Fruit fly (Drosophila melanogaster) whole organism, embryonic: Measurements from ENCODE around the gene Kdm3.

Experiments
- BEAF-32 ChIP-seq: fragments of 200-800 bp; sonication (Bioruptor generic); optimal IDR thresholded peaks from 3 replicates; lab custom pipeline; 2017; ENCODE audit warnings: missing biosample characterization, missing genetic modification characterization, mild to moderate bottlenecking, moderate library complexity, missing genetic modification reagents
- Bdp1 ChIP-seq: fragments of 200-800 bp; sonication (Bioruptor generic); optimal IDR thresholded peaks from 3 replicates; lab custom pipeline; 2016; ENCODE audit warnings: missing biosample characterization, missing genetic modification characterization
- Bteb2 ChIP-seq: fragments of 200-800 bp; sonication (Bioruptor generic); optimal IDR thresholded peaks from 2 replicates; lab custom pipeline; 2016; ENCODE audit warnings: missing biosample characterization, missing genetic modification characterization
- CG1024 ChIP-seq: fragments of 200-800 bp; sonication (Bioruptor generic); IDR thresholded peaks from 2 replicates; pipeline ENCODE4 v1.3.6; 2022; ENCODE audit warnings: missing biosample characterization, missing genetic modification characterization
- CG10979 ChIP-seq: fragments of 200-800 bp; sonication (Bioruptor generic); optimal IDR thresholded peaks from 2 replicates; lab custom pipeline; 2018; ENCODE audit warnings: missing biosample characterization, mild to moderate bottlenecking, missing genetic modification characterization, moderate library complexity
- CG12219 ChIP-seq: fragments of 200-800 bp; sonication (Bioruptor generic); optimal IDR thresholded peaks from 3 replicates; lab custom pipeline; 2018; ENCODE audit warnings: missing biosample characterization, mild to moderate bottlenecking, missing genetic modification characterization
- CG13123 ChIP-seq: fragments of 200-800 bp; sonication (Bioruptor generic); optimal IDR thresholded peaks from 2 replicates; lab custom pipeline; 2016; ENCODE audit warnings: missing biosample characterization, missing genetic modification characterization
- CG14710 ChIP-seq: fragments of 200-800 bp; sonication (Bioruptor generic); optimal IDR thresholded peaks from 3 replicates; lab custom pipeline; 2019; ENCODE audit warnings: missing biosample characterization, mild to moderate bottlenecking, missing genetic modification characterization, moderate library complexity
- CG14860 ChIP-seq: fragments of 200-800 bp; sonication (Bioruptor generic); IDR thresholded peaks from 3 replicates; pipeline ENCODE4 v1.3.6; 2022; ENCODE audit warnings: missing biosample characterization, missing genetic modification characterization; ENCODE audit not compliant: partially characterized antibody
- CG17829 ChIP-seq: fragments of 200-800 bp; optimal IDR thresholded peaks from 2 replicates; lab custom pipeline; 2019; ENCODE audit warnings: missing biosample characterization, mild to moderate bottlenecking, missing genetic modification characterization, moderate library complexity
- CG18599 ChIP-seq: fragments of 200-800 bp; sonication (Bioruptor generic); optimal IDR thresholded peaks from 3 replicates; lab custom pipeline; 2017; ENCODE audit warnings: missing biosample characterization, missing genetic modification characterization, mild to moderate bottlenecking, moderate library complexity, missing genetic modification reagents
- CG2116 ChIP-seq: fragments of 200-800 bp; sonication (Bioruptor generic); optimal IDR thresholded peaks from 3 replicates; lab custom pipeline; 2018; ENCODE audit warnings: missing biosample characterization, mild to moderate bottlenecking, missing genetic modification characterization
- CG2199 ChIP-seq: fragments of 200-800 bp; sonication (Bioruptor generic); IDR thresholded peaks from 3 replicates; pipeline ENCODE4 v1.3.6; 2022; ENCODE audit warnings: missing biosample characterization, missing genetic modification characterization
- CG31388 ChIP-seq: fragments of 200-800 bp; sonication (Bioruptor generic); optimal IDR thresholded peaks from 2 replicates; lab custom pipeline; 2016; ENCODE audit warnings: missing biosample characterization, missing genetic modification characterization
- CG32772 ChIP-seq: fragments of 200-800 bp; sonication (Bioruptor generic); IDR thresholded peaks from 2 replicates; pipeline ENCODE4 v1.3.6; 2022; ENCODE audit warnings: missing biosample characterization, missing genetic modification characterization
- CG33213 ChIP-seq: fragments of 200-800 bp; sonication (Bioruptor generic); optimal IDR thresholded peaks from 3 replicates; lab custom pipeline; 2016; ENCODE audit warnings: missing biosample characterization, missing genetic modification characterization
- CG6654 ChIP-seq: fragments of 200-800 bp; sonication (Bioruptor generic); optimal IDR thresholded peaks from 2 replicates; lab custom pipeline; 2017; ENCODE audit warnings: missing biosample characterization, mild to moderate bottlenecking, missing genetic modification characterization
- CG8944 ChIP-seq: fragments of 200-800 bp; sonication (Bioruptor generic); optimal IDR thresholded peaks from 3 replicates; lab custom pipeline; 2016; ENCODE audit warnings: missing biosample characterization, missing genetic modification characterization
- CG9817 ChIP-seq: fragments of 200-800 bp; sonication (Bioruptor generic); optimal IDR thresholded peaks from 2 replicates; lab custom pipeline; 2018; ENCODE audit warnings: missing biosample characterization, mild to moderate bottlenecking, missing genetic modification characterization, moderate library complexity
- CG9876 ChIP-seq: fragments of 200-800 bp; sonication (Bioruptor generic); optimal IDR thresholded peaks from 2 replicates; lab custom pipeline; 2016; ENCODE audit warnings: missing biosample characterization, missing genetic modification characterization
- CHES-1-like ChIP-seq: fragments of 200-800 bp; sonication (Bioruptor generic); optimal IDR thresholded peaks from 2 replicates; lab custom pipeline; 2016; ENCODE audit warnings: missing biosample characterization, missing genetic modification characterization
- Chrac-16 ChIP-seq: fragments of 200-800 bp; sonication (Bioruptor generic); optimal IDR thresholded peaks from 3 replicates; lab custom pipeline; 2016; ENCODE audit warnings: missing biosample characterization, missing genetic modification characterization
- Deaf1 ChIP-seq: fragments of 200-800 bp; optimal IDR thresholded peaks from 3 replicates; lab custom pipeline; 2019; ENCODE audit warnings: missing biosample characterization, mild to moderate bottlenecking, missing genetic modification characterization, moderate library complexity
- Doc2 ChIP-seq: fragments of 200-800 bp; sonication (Bioruptor generic); IDR thresholded peaks from 2 replicates; pipeline ENCODE4 v1.3.6; 2022; ENCODE audit warnings: missing biosample characterization, missing genetic modification characterization
- Doc3 ChIP-seq: fragments of 200-800 bp; sonication (Bioruptor generic); IDR thresholded peaks from 3 replicates; pipeline ENCODE4 v1.3.6; 2022; ENCODE audit warnings: missing biosample characterization, missing genetic modification characterization; ENCODE audit not compliant: partially characterized antibody
- H15 ChIP-seq: fragments of 200-800 bp; sonication (Bioruptor generic); IDR thresholded peaks from 3 replicates; pipeline ENCODE4 v1.3.6; 2022; ENCODE audit warnings: missing biosample characterization, missing genetic modification characterization
- HLH54F ChIP-seq: fragments of 200-800 bp; sonication (Bioruptor generic); optimal IDR thresholded peaks from 3 replicates; lab custom pipeline; 2016; ENCODE audit warnings: missing biosample characterization, missing genetic modification characterization
- Hr39 ChIP-seq: fragments of >200 bp; optimal IDR thresholded peaks from 2 replicates; lab custom pipeline; 2017
- Jarid2 ChIP-seq: fragments of 200-800 bp; sonication (Bioruptor generic); optimal IDR thresholded peaks from 3 replicates; lab custom pipeline; 2017; ENCODE audit warnings: mild to moderate bottlenecking, missing biosample characterization, missing genetic modification reagents, missing genetic modification characterization
- Mes4 ChIP-seq: fragments of 200-800 bp; sonication (Bioruptor generic); optimal IDR thresholded peaks from 2 replicates; lab custom pipeline; 2016; ENCODE audit warnings: missing biosample characterization, missing genetic modification characterization
- Myb ChIP-seq: fragments of 200-800 bp; sonication (Bioruptor generic); optimal IDR thresholded peaks from 2 replicates; lab custom pipeline; 2016; ENCODE audit warnings: missing biosample characterization, missing genetic modification characterization
- PHDP ChIP-seq: fragments of 200-800 bp; sonication (Bioruptor generic); optimal IDR thresholded peaks from 3 replicates; lab custom pipeline; 2018; ENCODE audit warnings: missing biosample characterization, mild to moderate bottlenecking, missing genetic modification characterization, moderate library complexity
- TFAM ChIP-seq: fragments of 200-800 bp; sonication (Bioruptor generic); optimal IDR thresholded peaks from 2 replicates; lab custom pipeline; 2017; ENCODE audit warnings: missing biosample characterization, missing genetic modification characterization, inconsistent platforms
- Tbp ChIP-seq: fragments of >200 bp; optimal IDR thresholded peaks from 2 replicates; lab custom pipeline; 2018; ENCODE audit warnings: missing biosample characterization, missing genetic modification characterization
- amos ChIP-seq: fragments of 200-800 bp; sonication (Bioruptor generic); IDR thresholded peaks from 2 replicates; pipeline ENCODE4 v1.3.6; 2022; ENCODE audit warnings: missing biosample characterization, missing genetic modification characterization; ENCODE audit not compliant: partially characterized antibody
- bab2 ChIP-seq: fragments of 200-800 bp; sonication (Bioruptor generic); optimal IDR thresholded peaks from 2 replicates; lab custom pipeline; 2016; ENCODE audit warnings: missing biosample characterization, missing genetic modification characterization
- cas ChIP-seq: fragments of 200-800 bp; sonication (Bioruptor generic); IDR thresholded peaks from 2 replicates; pipeline ENCODE4 v1.3.6; 2022; ENCODE audit warnings: missing biosample characterization, missing genetic modification characterization
- dimm ChIP-seq: fragments of 200-800 bp; sonication (Bioruptor generic); IDR thresholded peaks from 2 replicates; pipeline ENCODE4 v1.3.6; 2022; ENCODE audit warnings: missing biosample characterization, missing genetic modification characterization
- fd64A ChIP-seq: fragments of 200-800 bp; sonication (Bioruptor generic); optimal IDR thresholded peaks from 3 replicates; lab custom pipeline; 2018; ENCODE audit warnings: missing biosample characterization, mild to moderate bottlenecking, missing genetic modification characterization
- gfzf ChIP-seq: fragments of 200-800 bp; sonication (Bioruptor generic); optimal IDR thresholded peaks from 2 replicates; lab custom pipeline; 2016; ENCODE audit warnings: missing biosample characterization, mild to moderate bottlenecking, missing genetic modification characterization, moderate library complexity
- ind ChIP-seq: fragments of 200-800 bp; sonication (Bioruptor generic); optimal IDR thresholded peaks from 3 replicates; lab custom pipeline; 2016; ENCODE audit warnings: missing biosample characterization, missing genetic modification characterization
- kah ChIP-seq: fragments of 200-800 bp; sonication (Bioruptor generic); optimal IDR thresholded peaks from 2 replicates; lab custom pipeline; 2018; ENCODE audit warnings: missing biosample characterization, mild to moderate bottlenecking, missing genetic modification characterization
- kni ChIP-seq: fragments of 200-800 bp; sonication (Bioruptor generic); optimal IDR thresholded peaks from 3 replicates; lab custom pipeline; 2017; ENCODE audit warnings: mild to moderate bottlenecking, missing biosample characterization, missing genetic modification reagents, missing genetic modification characterization
- lab ChIP-seq: fragments of 200-800 bp; sonication (Bioruptor generic); optimal IDR thresholded peaks from 3 replicates; lab custom pipeline; 2017; ENCODE audit warnings: missing biosample characterization, missing genetic modification characterization, mild to moderate bottlenecking, moderate library complexity, missing genetic modification reagents
- row ChIP-seq: fragments of 200-800 bp; sonication (Bioruptor generic); IDR thresholded peaks from 3 replicates; pipeline ENCODE4 v1.3.6; 2022; ENCODE audit warnings: missing biosample characterization, missing genetic modification characterization
- run ChIP-seq: fragments of 200-800 bp; sonication (Bioruptor generic); optimal IDR thresholded peaks from 3 replicates; lab custom pipeline; 2018; ENCODE audit warnings: missing biosample characterization, mild to moderate bottlenecking, missing genetic modification characterization
- seq ChIP-seq: fragments of 200-800 bp; sonication (Bioruptor generic); IDR thresholded peaks from 2 replicates; pipeline ENCODE4 v1.3.6; 2022; ENCODE audit warnings: missing biosample characterization, missing genetic modification characterization
- sima ChIP-seq: fragments of 200-800 bp; sonication (Bioruptor generic); optimal IDR thresholded peaks from 2 replicates; lab custom pipeline; 2016; ENCODE audit warnings: missing biosample characterization, missing genetic modification characterization
- sob ChIP-seq: fragments of 200-800 bp; sonication (Bioruptor generic); IDR thresholded peaks from 2 replicates; pipeline ENCODE4 v1.3.6; 2022; ENCODE audit warnings: missing biosample characterization, missing genetic modification characterization
- wor ChIP-seq: fragments of 200-800 bp; sonication (Bioruptor generic); IDR thresholded peaks from 2 replicates; pipeline ENCODE4 v1.3.6; 2022; ENCODE audit warnings: missing biosample characterization, missing genetic modification characterization
- zfh1 ChIP-seq: fragments of 200-800 bp; sonication (Bioruptor generic); IDR thresholded peaks from 3 replicates; pipeline ENCODE4 v1.3.6; 2022; ENCODE audit warnings: missing biosample characterization, missing genetic modification characterization

Kdm3 gene

DNA sequence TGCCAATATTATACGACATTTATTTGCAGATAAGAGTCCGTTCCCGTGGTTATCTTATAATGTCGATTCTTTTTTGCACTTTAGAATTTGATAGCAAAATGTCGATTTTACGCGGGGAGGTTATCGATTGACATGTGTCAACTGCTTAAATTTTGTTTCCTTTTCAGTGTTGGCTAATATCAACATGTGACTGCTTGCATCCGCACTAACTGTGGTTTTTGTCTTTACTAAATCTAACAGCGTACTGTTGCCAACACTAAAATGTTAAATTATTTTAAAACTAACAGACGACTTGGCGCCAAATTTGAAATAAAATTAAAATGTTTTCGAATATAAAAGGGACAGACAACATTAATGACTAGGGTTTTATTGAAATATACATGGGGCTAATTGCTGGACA lies 19.1 kb upstream of the Kdm3 start (continued):
- TF ChIP-seq Bteb2 (GFP tag; lab: Kevin White, UChicago) (peak; percentile 81), seq (GFP tag; lab: Robert Waterston, UW) (no peak), Hr39 (lab: Kevin White, UChicago) (no peak), CG8944 (peak; percentile 80), CG13123 (GFP tag; lab: Kevin White, UChicago) (peak; percentile 54), Myb (GFP tag; lab: Kevin White, UChicago) (peak; percentile 86), ind (GFP tag; lab: Kevin White, UChicago) (peak; percentile 75), HLH54F (GFP tag; lab: Kevin White, UChicago) (peak; percentile 88), lab (GFP tag; lab: Kevin White, UChicago) (peak; percentile 70), PHDP (peak; percentile 58), sima (peak; percentile 64), Bdp1 (GFP tag; lab: Kevin White, UChicago) (peak; percentile 55), amos (GFP tag; lab: Robert Waterston, UW) (peak; percentile 66; the same call in 1 of the 2 replicates), CG18599 (peak; percentile 75), TFAM (GFP tag; lab: Kevin White, UChicago) (no peak), CG17829 (tag; lab: Kevin White, UChicago) (peak; percentile 80), row (GFP tag; lab: Robert Waterston, UW) (peak; percentile 9; the same call in 1 of the 3 replicates), dimm (GFP tag; lab: Robert Waterston, UW) (no peak), H15 (GFP tag; lab: Robert Waterston, UW) (peak; percentile 55; the same call in 1 of the 3 replicates), CG14710 (tag; lab: Kevin White, UChicago) (peak; percentile 86), CG2116 (GFP tag; lab: Kevin White, UChicago) (peak; percentile 81), Mes4 (GFP tag; lab: Kevin White, UChicago) (peak; percentile 46), Doc3 (GFP tag; lab: Robert Waterston, UW) (no peak), Tbp (GFP tag; lab: Kevin White, UChicago) (no peak), kni (GFP tag; lab: Kevin White, UChicago) (no peak), fd64A (GFP tag; lab: Kevin White, UChicago) (no peak), wor (no peak), cas (GFP tag; lab: Robert Waterston, UW) (peak; percentile 54; the same call in 1 of the 2 replicates), CG12219 (GFP tag; lab: Kevin White, UChicago) (no peak), CG10979 (peak; percentile 12), Deaf1 (tag; lab: Kevin White, UChicago) (peak; percentile 22), sob (peak; percentile 85), CG2199 (GFP tag; lab: Robert Waterston, UW) (no peak), gfzf (peak; percentile 54), run (tag; lab: Kevin White, UChicago) (peak; percentile 9), BEAF-32 (peak; percentile 58), Jarid2 (GFP tag; lab: Kevin White, UChicago) (no peak), CG6654 (GFP tag; lab: Kevin White, UChicago) (no peak), Chrac-16 (GFP tag; lab: Kevin White, UChicago) (peak; percentile 54), CHES-1-like (GFP tag; lab: Kevin White, UChicago) (peak; percentile 82), CG33213 (GFP tag; lab: Kevin White, UChicago) (peak; percentile 90), CG14860 (peak; percentile 61; the same call in 1 of the 3 replicates), bab2 (GFP tag; lab: Kevin White, UChicago) (peak; percentile 75), CG9817 (tag; lab: Kevin White, UChicago) (peak; percentile 91), CG32772 (GFP tag; lab: Robert Waterston, UW) (peak; percentile 72), Doc2 (GFP tag; lab: Robert Waterston, UW) (no peak), kah (GFP tag; lab: Kevin White, UChicago) (no peak), CG31388 (GFP tag; lab: Kevin White, UChicago) (no peak), zfh1 (GFP tag; lab: Robert Waterston, UW) (peak; percentile 54; the same call in 1 of the 3 replicates), CG1024 (no peak), CG9876 (GFP tag; lab: Kevin White, UChicago) (peak; percentile 73)
